Worm (Caenorhabditis elegans): ENCODE data around the gene Y75B12B.1.
"Not testable (repeated sequence)": the region's sequence is repeated elsewhere in the genome, so short reads cannot be mapped to it uniquely, and the experiment has no call there.

The Y75B12B.1 gene

ce11 chrV:15187083-15188057 is 2.9 kb downstream of the Y75B12B.1 start, which contains the start of the genes cyn-7 and bath-36:
TSS of gene cyn-7 (minus strand) at chrV:15187378.
TSS of gene bath-36 (plus strand) at chrV:15187888.
- TF ChIP-seq cog-1 (tag; optimal IDR thresholded peaks at IDR 0.05): no peak
- no peak for TF ChIP-seq ztf-29 (GFP tag; IDR thresholded peaks at IDR 0.05)
- TF ChIP-seq klf-2 (GFP tag; conservative IDR thresholded peaks at IDR 0.05): no peak
- TF ChIP-seq flt-1 (GFP tag; IDR thresholded peaks at IDR 0.05): peak; percentile 24; the same call in 1 of the 2 replicates
- TF ChIP-seq tab-1 (GFP tag; IDR thresholded peaks at IDR 0.05): no peak
- TF ChIP-seq T22C8.4 (GFP tag; IDR thresholded peaks at IDR 0.05): no peak
- no peak for TF ChIP-seq ref-1 (GFP tag; conservative IDR thresholded peaks at IDR 0.05)
- no peak for TF ChIP-seq ztf-23 (GFP tag; IDR thresholded peaks at IDR 0.05)

DNA sequence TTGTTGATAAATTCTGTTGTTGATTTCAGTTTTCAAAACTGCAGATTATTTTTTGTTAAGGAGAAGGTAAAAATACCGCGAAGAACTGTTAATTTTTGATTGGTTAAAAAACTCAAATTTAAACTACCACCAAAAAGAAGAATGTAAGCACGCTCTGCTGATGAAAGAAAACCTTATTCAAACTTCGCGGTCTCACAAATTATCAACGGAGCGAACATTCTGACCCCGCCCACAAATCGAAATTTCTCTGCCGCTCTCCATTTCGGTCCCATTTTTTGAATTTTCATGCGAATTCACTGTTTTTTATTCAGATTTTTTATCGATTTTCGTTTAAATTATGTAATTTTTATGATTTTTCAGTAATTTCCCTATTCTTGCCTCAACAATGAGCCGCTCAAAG is 5.1 kb downstream of the Y75B12B.1 start, which contains the start of gene cyn-3:
TSS of gene cyn-3 (plus strand) at position 361 of the 400 bp plus-strand sequence.
- TF ChIP-seq med-1 (GFP tag; optimal IDR thresholded peaks at IDR 0.05; ENCODE audit: insufficient read depth) (no peak), ztf-23 (GFP tag; IDR thresholded peaks at IDR 0.05) (no peak), tab-1 (GFP tag; IDR thresholded peaks at IDR 0.05) (no peak), flt-1 (GFP tag; IDR thresholded peaks at IDR 0.05) (no peak), klf-2 (GFP tag; conservative IDR thresholded peaks at IDR 0.05) (no peak), ref-1 (GFP tag; conservative IDR thresholded peaks at IDR 0.05) (no peak), cog-1 (tag; optimal IDR thresholded peaks at IDR 0.05) (no peak), T22C8.4 (GFP tag; IDR thresholded peaks at IDR 0.05) (no peak), ztf-29 (GFP tag; IDR thresholded peaks at IDR 0.05) (no peak)

DNA sequence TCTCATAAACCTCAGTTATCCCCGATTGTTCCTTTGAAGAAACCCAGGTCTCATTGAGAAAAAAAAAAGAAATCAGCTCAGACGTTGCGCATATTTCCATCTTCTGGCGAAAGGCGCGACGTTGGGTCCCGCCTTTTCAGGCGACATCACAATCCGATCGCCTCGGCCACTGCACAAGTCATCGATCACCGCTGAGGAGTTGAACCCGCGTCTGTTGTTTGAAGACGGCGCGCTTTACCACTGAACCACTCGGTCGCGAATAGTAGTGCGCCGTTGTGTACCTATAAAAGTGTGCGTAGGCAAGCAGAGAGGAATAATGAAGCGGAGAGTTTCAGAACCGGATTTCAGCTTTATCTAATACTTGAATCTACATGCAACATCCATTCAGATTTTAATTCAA is 6.4 kb downstream of the Y75B12B.1 start, which contains the start of gene Y75B12B.11:
TSS of gene Y75B12B.11 (plus strand) at position 394 of the 400 bp plus-strand sequence.
- TF ChIP-seq cog-1 (tag; optimal IDR thresholded peaks at IDR 0.05) (peak; percentile 76), T22C8.4 (GFP tag; IDR thresholded peaks at IDR 0.05) (peak; percentile 89), ztf-29 (GFP tag; IDR thresholded peaks at IDR 0.05) (peak; percentile 86), ref-1 (GFP tag; conservative IDR thresholded peaks at IDR 0.05) (peak; percentile 78), klf-2 (GFP tag; conservative IDR thresholded peaks at IDR 0.05) (peak; percentile 80), med-1 (GFP tag; optimal IDR thresholded peaks at IDR 0.05; ENCODE audit: insufficient read depth) (peak; percentile 51), tab-1 (GFP tag; IDR thresholded peaks at IDR 0.05) (peak; percentile 95), flt-1 (GFP tag; IDR thresholded peaks at IDR 0.05) (peak; percentile 96), ztf-23 (GFP tag; IDR thresholded peaks at IDR 0.05) (peak; percentile 88)

- TF ChIP-seq tab-1 (GFP tag; IDR thresholded peaks at IDR 0.05) (no peak), ref-1 (GFP tag; conservative IDR thresholded peaks at IDR 0.05) (no peak), klf-2 (GFP tag; conservative IDR thresholded peaks at IDR 0.05) (no peak), ztf-29 (GFP tag; IDR thresholded peaks at IDR 0.05) (no peak), flt-1 (GFP tag; IDR thresholded peaks at IDR 0.05) (no peak)
Observed at ce11 chrV:15191971-15192370, 7.5 kb downstream of the Y75B12B.1 start.

- TF ChIP-seq klf-2 (GFP tag; conservative IDR thresholded peaks at IDR 0.05): no peak
- no peak for TF ChIP-seq ref-1 (GFP tag; conservative IDR thresholded peaks at IDR 0.05)
- TF ChIP-seq cog-1 (tag; optimal IDR thresholded peaks at IDR 0.05): no peak
- TF ChIP-seq flt-1 (GFP tag; IDR thresholded peaks at IDR 0.05): no peak
- TF ChIP-seq ztf-29 (GFP tag; IDR thresholded peaks at IDR 0.05): no peak
- TF ChIP-seq ztf-23 (GFP tag; IDR thresholded peaks at IDR 0.05): no peak
- no peak for TF ChIP-seq T22C8.4 (GFP tag; IDR thresholded peaks at IDR 0.05)
- TF ChIP-seq med-1 (GFP tag; optimal IDR thresholded peaks at IDR 0.05; ENCODE audit: insufficient read depth): no peak
- TF ChIP-seq tab-1 (GFP tag; IDR thresholded peaks at IDR 0.05): no peak
Observed at ce11 chrV:15192377-15192776, 7.9 kb downstream of the Y75B12B.1 start, which contains the start of gene plc-2. TSS of gene plc-2 (plus strand) at chrV:15192572.

DNA sequence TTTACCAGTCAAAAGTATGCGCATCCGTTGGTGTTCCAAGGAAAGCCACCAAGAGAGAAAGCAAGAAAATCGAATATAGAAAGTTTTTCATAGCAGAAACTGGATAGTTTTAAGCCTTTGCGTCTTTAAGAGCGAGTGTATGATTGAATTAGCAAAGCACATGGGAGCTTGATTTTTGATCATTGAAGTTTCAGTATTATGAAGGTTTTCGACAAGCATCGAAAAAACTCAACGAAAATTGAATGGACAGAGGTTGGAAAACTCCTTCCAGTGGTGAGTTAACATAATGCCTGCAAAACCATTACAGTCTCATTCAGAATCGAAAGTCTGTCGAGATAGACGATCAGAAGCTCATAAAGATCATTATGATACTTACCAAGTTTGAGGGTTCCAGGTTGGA is 9.4 kb downstream of the Y75B12B.1 start, which contains the start of gene Y75B12B.13:
TSS of gene Y75B12B.13 (minus strand) at position 101 of the 400 bp plus-strand sequence.
- no peak for TF ChIP-seq ztf-29 (GFP tag; IDR thresholded peaks at IDR 0.05)
- TF ChIP-seq klf-2 (GFP tag; conservative IDR thresholded peaks at IDR 0.05): no peak
- TF ChIP-seq T22C8.4 (GFP tag; IDR thresholded peaks at IDR 0.05): no peak
- TF ChIP-seq ztf-23 (GFP tag; IDR thresholded peaks at IDR 0.05): no peak
- TF ChIP-seq cog-1 (tag; optimal IDR thresholded peaks at IDR 0.05): no peak
- TF ChIP-seq flt-1 (GFP tag; IDR thresholded peaks at IDR 0.05): no peak
- TF ChIP-seq ref-1 (GFP tag; conservative IDR thresholded peaks at IDR 0.05): no peak
- TF ChIP-seq tab-1 (GFP tag; IDR thresholded peaks at IDR 0.05): no peak
- no peak for TF ChIP-seq med-1 (GFP tag; optimal IDR thresholded peaks at IDR 0.05; ENCODE audit: insufficient read depth)

DNA sequence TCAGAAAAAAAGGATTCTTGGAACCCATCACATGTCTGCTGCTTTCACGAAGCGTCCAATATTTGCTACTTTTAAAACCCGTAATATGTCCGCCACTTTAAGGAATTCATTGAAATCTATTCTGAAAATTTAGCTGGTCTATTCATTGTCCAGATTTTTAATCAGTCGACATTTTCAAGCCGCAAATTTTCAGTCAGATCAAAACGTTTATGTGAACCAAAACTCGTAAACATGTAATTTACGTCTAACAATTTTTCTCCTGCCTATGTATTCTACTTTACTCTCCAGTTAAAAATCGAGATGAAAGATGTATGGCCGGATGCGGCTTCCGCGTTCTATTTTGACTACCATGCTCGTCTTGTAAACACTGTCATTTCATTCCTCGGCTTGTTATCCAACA is 13.5 kb downstream of the Y75B12B.1 start, which contains the start of gene srw-1:
TSS of gene srw-1 (plus strand) at position 301 of the 400 bp plus-strand sequence.
- TF ChIP-seq ztf-23 (GFP tag; IDR thresholded peaks at IDR 0.05): no peak
- no peak for TF ChIP-seq ref-1 (GFP tag; conservative IDR thresholded peaks at IDR 0.05)
- no peak for TF ChIP-seq cog-1 (tag; optimal IDR thresholded peaks at IDR 0.05)
- TF ChIP-seq med-1 (GFP tag; optimal IDR thresholded peaks at IDR 0.05; ENCODE audit: insufficient read depth): no peak
- no peak for TF ChIP-seq flt-1 (GFP tag; IDR thresholded peaks at IDR 0.05)
- no peak for TF ChIP-seq T22C8.4 (GFP tag; IDR thresholded peaks at IDR 0.05)

DNA sequence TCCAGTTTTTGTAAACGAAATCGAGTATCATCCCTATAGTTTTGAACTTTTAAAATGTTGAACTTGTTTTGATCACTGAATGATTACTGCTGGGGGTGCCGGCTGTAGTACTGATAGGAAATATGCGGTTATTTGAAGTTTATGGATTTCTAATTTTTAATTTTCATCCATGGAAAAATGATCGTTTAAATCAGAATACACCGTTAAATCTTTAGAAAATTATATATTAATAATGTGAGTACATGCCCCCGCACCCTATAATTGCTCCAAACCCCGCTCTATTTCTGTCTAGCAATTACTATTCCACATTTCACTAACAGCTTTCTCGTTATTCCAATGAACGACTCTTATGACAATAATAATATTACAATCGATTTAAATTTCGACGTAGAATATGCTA is 15.3 kb downstream of the Y75B12B.1 start, which contains the start of gene Y75B12B.10:
TSS of gene Y75B12B.10 (plus strand) at position 301 of the 400 bp plus-strand sequence.
- no peak for TF ChIP-seq tab-1 (GFP tag; IDR thresholded peaks at IDR 0.05)
- no peak for TF ChIP-seq cog-1 (tag; optimal IDR thresholded peaks at IDR 0.05)
- TF ChIP-seq ztf-29 (GFP tag; IDR thresholded peaks at IDR 0.05): no peak
- TF ChIP-seq med-1 (GFP tag; optimal IDR thresholded peaks at IDR 0.05; ENCODE audit: insufficient read depth): no peak
- TF ChIP-seq ztf-23 (GFP tag; IDR thresholded peaks at IDR 0.05): no peak
- no peak for TF ChIP-seq flt-1 (GFP tag; IDR thresholded peaks at IDR 0.05)
- TF ChIP-seq ref-1 (GFP tag; conservative IDR thresholded peaks at IDR 0.05): no peak
- TF ChIP-seq klf-2 (GFP tag; conservative IDR thresholded peaks at IDR 0.05): no peak
- TF ChIP-seq T22C8.4 (GFP tag; IDR thresholded peaks at IDR 0.05): no peak

DNA sequence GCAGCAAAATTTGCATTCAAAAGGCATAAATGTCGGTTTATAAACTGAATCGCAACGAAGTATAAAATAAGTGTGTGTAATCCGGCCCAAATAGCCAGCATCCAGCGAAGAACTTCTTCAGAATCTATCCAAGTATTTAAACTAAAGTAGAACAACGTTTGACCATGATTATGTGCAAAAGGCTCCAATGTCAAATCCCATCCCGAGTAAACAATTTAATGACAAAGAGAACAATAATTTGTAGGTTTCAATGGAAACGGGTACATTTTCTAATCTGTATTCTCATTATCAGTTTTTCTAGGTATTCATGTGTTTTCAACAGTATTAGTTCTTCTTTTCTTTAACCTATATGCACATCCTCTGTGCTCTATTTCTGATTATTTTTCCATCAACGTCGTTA is 23.2 kb downstream of the Y75B12B.1 start, which contains the start of gene C41G6.12:
TSS of gene C41G6.12 (minus strand) at position 101 of the 400 bp plus-strand sequence.
- not testable (repeated sequence) for TF ChIP-seq tab-1, ztf-29, flt-1 (GFP tag; IDR thresholded peaks at IDR 0.05)
